Fruit fly (Drosophila melanogaster) ovary, adult (tissue): ENCODE data around the gene CG43980.

Experiments
- CG17801 ChIP-seq: fragments of 200-800 bp; optimal IDR thresholded peaks from 2 replicates; lab custom pipeline; 2019; ENCODE audit warnings: missing biosample characterization, mild to moderate bottlenecking, missing genetic modification characterization, moderate library complexity; ENCODE audit not compliant: partially characterized antibody

The CG43980 gene

dm6 chr3L:21644607-21645006, at the start of gene CG43980:
Gene CG43980 (plus strand): TSS chr3L:21644958.
- no peak for TF ChIP-seq CG17801 (GFP tag; lab: Kevin White, UChicago)

- no peak for TF ChIP-seq CG17801 (GFP tag; lab: Kevin White, UChicago)
These were observed 46.4 kb upstream of the CG43980 start for dm6 chr3L:21598337-21598736.

- TF ChIP-seq CG17801 (GFP tag; lab: Kevin White, UChicago) = no peak
These were observed 42.5 kb upstream of the CG43980 start for dm6 chr3L:21602275-21602674.

- no peak for TF ChIP-seq CG17801 (GFP tag; lab: Kevin White, UChicago)
These were observed 40.5 kb upstream of the CG43980 start for dm6 chr3L:21604265-21604664.

dm6 chr3L:21610535-21610934, 34.2 kb upstream of the CG43980 start:
- no peak for TF ChIP-seq CG17801 (GFP tag; lab: Kevin White, UChicago)

- TF ChIP-seq CG17801 (GFP tag; lab: Kevin White, UChicago) = no peak
These were observed 27.4 kb upstream of the CG43980 start, which contains the start of the genes S1P and CG11307 for dm6 chr3L:21617354-21617753. Gene S1P (minus strand): TSS chr3L:21617376. Gene CG11307 (plus strand): TSS chr3L:21617623.

dm6 chr3L:21625547-21625946, 19.2 kb upstream of the CG43980 start, which contains the start of the genes CG7166 and Alg11:
Gene CG7166 (minus strand): TSS chr3L:21625647.
Gene Alg11 (plus strand): TSS chr3L:21625806.
- no peak for TF ChIP-seq CG17801 (GFP tag; lab: Kevin White, UChicago)

dm6 chr3L:21626036-21626614, 18.6 kb upstream of the CG43980 start:
- no peak for TF ChIP-seq CG17801 (GFP tag; lab: Kevin White, UChicago)

dm6 chr3L:21634152-21634689, 10.5 kb upstream of the CG43980 start, which contains the start of gene MED1:
Gene MED1 (minus strand): TSS chr3L:21634446.
- TF ChIP-seq CG17801 (GFP tag; lab: Kevin White, UChicago) = no peak

dm6 chr3L:21635208-21635607, 9.6 kb upstream of the CG43980 start, which contains the start of gene ORMDL:
Gene ORMDL (plus strand): TSS chr3L:21635305.
- no peak for TF ChIP-seq CG17801 (GFP tag; lab: Kevin White, UChicago)

- TF ChIP-seq CG17801 (GFP tag; lab: Kevin White, UChicago) = no peak
These were observed 8.3 kb upstream of the CG43980 start, which contains the start of gene CG32444 for dm6 chr3L:21636265-21636993. Gene CG32444 (plus strand): TSS chr3L:21636947.

dm6 chr3L:21639059-21639458, 5.7 kb upstream of the CG43980 start, which contains the start of gene CG32445:
Gene CG32445 (plus strand): TSS chr3L:21639359.
- no peak for TF ChIP-seq CG17801 (GFP tag; lab: Kevin White, UChicago)

dm6 chr3L:21640815-21641214, 3.9 kb upstream of the CG43980 start, which contains the start of gene Atox1:
Gene Atox1 (plus strand): TSS chr3L:21640995.
- TF ChIP-seq CG17801 (GFP tag; lab: Kevin White, UChicago) = peak; percentile 54

dm6 chr3L:21642908-21643572, 1.7 kb upstream of the CG43980 start:
- no peak for TF ChIP-seq CG17801 (GFP tag; lab: Kevin White, UChicago)

dm6 chr3L:21644176-21644575, 582 bp upstream of the CG43980 start:
- TF ChIP-seq CG17801 (GFP tag; lab: Kevin White, UChicago) = no peak
